Fruit fly (Drosophila melanogaster) whole organism, adult: ENCODE data around the gene Npc2d.

Experiments
- CG11617 ChIP-seq: fragments of 200-800 bp; sonication (Bioruptor generic); optimal IDR thresholded peaks from 2 replicates; lab custom pipeline; 2017; ENCODE audit warnings: mild to moderate bottlenecking, missing biosample characterization, missing genetic modification reagents, missing genetic modification characterization
- CG12768 ChIP-seq: fragments of 200-800 bp; sonication (Bioruptor generic); optimal IDR thresholded peaks from 2 replicates; lab custom pipeline; 2017; ENCODE audit warnings: missing biosample characterization, missing genetic modification characterization, mild to moderate bottlenecking, moderate library complexity, missing genetic modification reagents
- CG14711 ChIP-seq: fragments of 200-800 bp; sonication (Bioruptor generic); optimal IDR thresholded peaks from 2 replicates; lab custom pipeline; 2018; ENCODE audit warnings: missing biosample characterization, mild to moderate bottlenecking, missing genetic modification characterization, moderate library complexity
- CG1620 ChIP-seq: fragments of 200-800 bp; sonication (Bioruptor generic); optimal IDR thresholded peaks from 2 replicates; lab custom pipeline; 2016; ENCODE audit warnings: missing biosample characterization, missing genetic modification characterization
- CG33017 ChIP-seq: fragments of 200-800 bp; sonication (Bioruptor generic); optimal IDR thresholded peaks from 2 replicates; lab custom pipeline; 2018; ENCODE audit warnings: missing biosample characterization, mild to moderate bottlenecking, missing genetic modification characterization, moderate library complexity
- CG5204 ChIP-seq: fragments of 200-800 bp; sonication (Bioruptor generic); optimal IDR thresholded peaks from 2 replicates; lab custom pipeline; 2016; ENCODE audit warnings: missing biosample characterization, missing genetic modification characterization
- CG7045 ChIP-seq: fragments of 200-800 bp; sonication (Bioruptor generic); optimal IDR thresholded peaks from 2 replicates; lab custom pipeline; 2017; ENCODE audit warnings: missing biosample characterization, mild to moderate bottlenecking, missing genetic modification characterization
- CG7101 ChIP-seq: fragments of 200-800 bp; sonication (Bioruptor generic); optimal IDR thresholded peaks from 2 replicates; lab custom pipeline; 2018; ENCODE audit warnings: missing biosample characterization, mild to moderate bottlenecking, missing genetic modification characterization, moderate library complexity
- Clk ChIP-seq: fragments of 200-800 bp; sonication (Bioruptor generic); optimal IDR thresholded peaks from 2 replicates; lab custom pipeline; 2017; ENCODE audit warnings: missing biosample characterization, missing genetic modification characterization
- Crg-1 ChIP-seq: fragments of 200-800 bp; sonication (Bioruptor generic); optimal IDR thresholded peaks from 2 replicates; lab custom pipeline; 2016; ENCODE audit warnings: missing biosample characterization, missing genetic modification characterization
- Hr96 ChIP-seq: fragments of 200-800 bp; sonication (Bioruptor generic); optimal IDR thresholded peaks from 2 replicates; lab custom pipeline; 2016; ENCODE audit warnings: missing biosample characterization, missing genetic modification characterization
- Mnt ChIP-seq: fragments of 200-800 bp; sonication (Bioruptor generic); optimal IDR thresholded peaks from 2 replicates; lab custom pipeline; 2016; ENCODE audit warnings: missing biosample characterization, mild to moderate bottlenecking, missing genetic modification characterization
- bab1 ChIP-seq: fragments of 200-800 bp; sonication (Bioruptor generic); optimal IDR thresholded peaks from 3 replicates; lab custom pipeline; 2019; ENCODE audit warnings: missing biosample characterization, mild to moderate bottlenecking, missing genetic modification characterization, moderate library complexity
- cic ChIP-seq: fragments of 200-800 bp; sonication (Bioruptor generic); optimal IDR thresholded peaks from 2 replicates; lab custom pipeline; 2017; ENCODE audit warnings: missing biosample characterization, mild to moderate bottlenecking, missing genetic modification characterization, moderate library complexity
- cnc ChIP-seq, 2 experiments: fragments of >200 bp; optimal IDR thresholded peaks; 2 replicates each; lab custom pipeline; 2017
- kay ChIP-seq: fragments of 200-800 bp; sonication (Bioruptor generic); peaks from one replicate; lab custom pipeline; 2016; ENCODE audit warnings: missing biosample characterization, missing genetic modification characterization, borderline replicate concordance
- ovo ChIP-seq: fragments of 200-800 bp; sonication (Bioruptor generic); optimal IDR thresholded peaks from 2 replicates; lab custom pipeline; 2016; ENCODE audit warnings: missing biosample characterization, missing genetic modification characterization
- pad ChIP-seq: fragments of 200-800 bp; sonication (Bioruptor generic); optimal IDR thresholded peaks from 3 replicates; lab custom pipeline; 2017; ENCODE audit warnings: missing biosample characterization, missing genetic modification characterization, mild to moderate bottlenecking, moderate library complexity, missing genetic modification reagents
- tj ChIP-seq: fragments of 200-800 bp; sonication (Bioruptor generic); optimal IDR thresholded peaks from 3 replicates; lab custom pipeline; 2017; ENCODE audit warnings: missing biosample characterization, mild to moderate bottlenecking, missing genetic modification characterization, moderate library complexity
- toe ChIP-seq: fragments of 200-800 bp; sonication (Bioruptor generic); optimal IDR thresholded peaks from 2 replicates; lab custom pipeline; 2016; ENCODE audit warnings: missing biosample characterization, missing genetic modification characterization

The Npc2d gene

DNA sequence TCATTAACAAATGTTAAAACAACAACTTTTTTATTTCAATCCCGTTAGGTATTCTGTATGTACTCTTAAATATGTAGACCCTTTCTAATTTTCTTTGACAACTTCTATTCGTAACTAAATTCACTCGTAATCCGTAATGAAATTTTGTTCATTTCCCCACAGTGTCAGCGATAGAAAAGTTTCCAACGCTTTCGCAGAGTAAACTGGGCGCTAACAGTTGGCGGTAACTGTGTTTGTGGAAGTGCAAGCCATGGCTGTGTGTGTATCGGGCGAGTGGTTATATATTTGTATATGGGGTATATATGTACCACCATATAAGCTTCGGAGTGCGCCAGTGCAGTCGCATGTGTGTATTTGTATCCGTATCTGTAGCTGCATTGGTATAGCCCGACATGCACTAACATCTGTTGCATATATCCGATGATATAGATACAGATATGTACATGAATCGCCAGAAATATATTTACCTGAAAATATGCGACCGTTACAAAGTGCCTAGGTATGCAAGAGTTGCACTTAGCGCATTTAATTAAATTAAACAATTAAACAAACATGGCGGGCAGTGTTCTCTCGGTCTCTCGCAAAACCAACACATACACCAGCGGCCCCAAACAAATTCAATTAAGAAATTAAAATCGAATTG lies 25.7 kb upstream of the Npc2d start:
- TF ChIP-seq CG12768 (GFP tag; lab: Kevin White, UChicago), result peak; percentile 68
- no peak for TF ChIP-seq cnc (optimal IDR thresholded peaks at IDR 0.05; lab: Kevin White, UChicago)
- TF ChIP-seq CG11617 (GFP tag; lab: Kevin White, UChicago), result peak; percentile 47
- peak; percentile 59 for TF ChIP-seq cic (GFP tag; lab: Kevin White, UChicago)
- TF ChIP-seq CG7101, result peak; percentile 68
- peak; percentile 76 for TF ChIP-seq Clk (GFP tag; lab: Kevin White, UChicago)
- peak; percentile 13 for TF ChIP-seq Mnt (GFP tag; lab: Kevin White, UChicago)
- TF ChIP-seq toe (GFP tag; lab: Kevin White, UChicago), result peak; percentile 59
- peak; percentile 82 for TF ChIP-seq Hr96 (GFP tag; lab: Kevin White, UChicago)
- peak; percentile 3 for TF ChIP-seq tj (GFP tag; lab: Kevin White, UChicago)
- no peak for TF ChIP-seq bab1
- TF ChIP-seq CG7045 (GFP tag; lab: Kevin White, UChicago), result peak; percentile 38
- TF ChIP-seq CG1620, result peak; percentile 15
- peak; percentile 53 for TF ChIP-seq CG14711 (tag; lab: Kevin White, UChicago)
- no peak for TF ChIP-seq pad
- no peak for TF ChIP-seq Crg-1 (GFP tag; lab: Kevin White, UChicago)
- TF ChIP-seq ovo (GFP tag; lab: Kevin White, UChicago), result peak; percentile 57
- peak; percentile 81 for TF ChIP-seq CG5204 (GFP tag; lab: Kevin White, UChicago)
- peak; percentile 31 for TF ChIP-seq CG33017

DNA sequence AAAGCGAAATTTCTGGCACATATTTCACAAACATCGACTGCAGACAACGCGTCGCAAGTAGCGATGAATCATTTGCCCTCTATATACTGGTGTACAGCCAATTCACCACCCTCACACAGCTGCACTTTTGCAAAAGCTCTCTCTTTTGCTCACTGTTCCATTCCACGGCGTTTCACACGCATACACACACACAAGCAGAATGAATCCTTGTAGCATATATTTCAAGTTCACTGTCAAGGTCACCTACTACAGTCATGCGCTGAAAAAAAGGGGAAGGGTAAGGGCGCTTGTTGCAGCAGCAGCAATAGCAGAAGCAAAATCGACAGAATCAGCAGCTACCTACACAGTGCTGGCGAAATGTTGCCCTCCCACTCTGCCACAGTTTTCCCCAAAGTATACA lies 24.8 kb upstream of the Npc2d start:
- peak; percentile 26 for TF ChIP-seq Crg-1 (GFP tag; lab: Kevin White, UChicago)
- TF ChIP-seq CG7045 (GFP tag; lab: Kevin White, UChicago), result no peak
- TF ChIP-seq cnc (optimal IDR thresholded peaks at IDR 0.05; lab: Kevin White, UChicago), result no peak
- no peak for TF ChIP-seq Hr96 (GFP tag; lab: Kevin White, UChicago)
- TF ChIP-seq CG33017, result no peak
- TF ChIP-seq pad, result peak; percentile 83
- no peak for TF ChIP-seq CG7101
- TF ChIP-seq CG12768 (GFP tag; lab: Kevin White, UChicago), result peak; percentile 12
- TF ChIP-seq bab1, result no peak
- TF ChIP-seq ovo (GFP tag; lab: Kevin White, UChicago), result no peak
- no peak for TF ChIP-seq CG5204 (GFP tag; lab: Kevin White, UChicago)
- TF ChIP-seq CG11617 (GFP tag; lab: Kevin White, UChicago), result no peak
- TF ChIP-seq toe (GFP tag; lab: Kevin White, UChicago), result no peak
- TF ChIP-seq kay, result no peak
- TF ChIP-seq Clk (GFP tag; lab: Kevin White, UChicago), result no peak
- TF ChIP-seq CG14711 (tag; lab: Kevin White, UChicago), result no peak
- no peak for TF ChIP-seq Mnt (GFP tag; lab: Kevin White, UChicago)
- TF ChIP-seq tj (GFP tag; lab: Kevin White, UChicago), result peak; percentile 68
- peak; percentile 76 for TF ChIP-seq cic (GFP tag; lab: Kevin White, UChicago)
- no peak for TF ChIP-seq CG1620

DNA sequence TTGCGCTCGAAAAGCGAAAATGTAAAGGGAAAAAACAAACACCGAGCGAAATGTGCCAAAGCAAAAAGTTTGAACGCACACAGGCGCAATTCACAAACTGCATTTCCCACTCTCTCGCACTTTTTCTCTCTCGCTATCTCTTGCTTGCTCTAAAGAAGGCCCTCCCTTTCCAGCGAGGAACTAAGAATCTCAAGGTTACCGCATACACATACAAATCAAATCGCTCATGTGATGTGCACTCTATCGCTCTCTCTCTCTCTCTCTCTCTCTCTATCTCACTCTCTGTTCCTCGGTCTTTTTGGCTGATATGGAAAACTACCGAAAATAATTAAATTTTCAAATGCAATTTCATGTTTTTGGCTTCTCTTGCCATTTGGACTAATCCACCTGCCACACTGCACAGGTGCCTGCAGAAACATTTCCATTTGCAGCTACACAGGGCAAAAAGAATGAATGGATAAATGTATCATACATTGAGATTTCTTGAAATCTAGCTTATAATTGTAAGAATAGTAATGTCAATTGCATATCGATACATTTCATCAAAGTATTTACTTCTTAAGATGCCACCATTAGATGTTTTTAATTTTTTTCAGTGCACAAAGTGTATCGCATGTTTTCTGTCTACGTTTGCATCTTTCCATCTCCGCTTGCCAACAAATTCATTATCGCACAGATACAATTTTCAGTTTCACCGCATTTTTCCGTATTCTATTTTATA lies 23.5 kb upstream of the Npc2d start:
- TF ChIP-seq kay (no peak), ovo (GFP tag; lab: Kevin White, UChicago) (peak; percentile 73), bab1 (peak; percentile 11), CG12768 (GFP tag; lab: Kevin White, UChicago) (peak; percentile 99), CG14711 (tag; lab: Kevin White, UChicago) (peak; percentile 94), Mnt (GFP tag; lab: Kevin White, UChicago) (peak; percentile 75), Hr96 (GFP tag; lab: Kevin White, UChicago) (peak; percentile 93), tj (GFP tag; lab: Kevin White, UChicago) (peak; percentile 93), toe (GFP tag; lab: Kevin White, UChicago) (peak; percentile 97), CG7101 (peak; percentile 97), Clk (GFP tag; lab: Kevin White, UChicago) (peak; percentile 97), Crg-1 (GFP tag; lab: Kevin White, UChicago) (peak; percentile 93), cnc (optimal IDR thresholded peaks at IDR 0.05; lab: Kevin White, UChicago) (peak in 1 of 2 experiments; percentile 64), CG33017 (peak; percentile 98), cic (GFP tag; lab: Kevin White, UChicago) (peak; percentile 76), CG7045 (GFP tag; lab: Kevin White, UChicago) (peak; percentile 98), CG5204 (GFP tag; lab: Kevin White, UChicago) (peak; percentile 98), pad (peak; percentile 83), CG1620 (peak; percentile 85), CG11617 (GFP tag; lab: Kevin White, UChicago) (peak; percentile 97)

DNA sequence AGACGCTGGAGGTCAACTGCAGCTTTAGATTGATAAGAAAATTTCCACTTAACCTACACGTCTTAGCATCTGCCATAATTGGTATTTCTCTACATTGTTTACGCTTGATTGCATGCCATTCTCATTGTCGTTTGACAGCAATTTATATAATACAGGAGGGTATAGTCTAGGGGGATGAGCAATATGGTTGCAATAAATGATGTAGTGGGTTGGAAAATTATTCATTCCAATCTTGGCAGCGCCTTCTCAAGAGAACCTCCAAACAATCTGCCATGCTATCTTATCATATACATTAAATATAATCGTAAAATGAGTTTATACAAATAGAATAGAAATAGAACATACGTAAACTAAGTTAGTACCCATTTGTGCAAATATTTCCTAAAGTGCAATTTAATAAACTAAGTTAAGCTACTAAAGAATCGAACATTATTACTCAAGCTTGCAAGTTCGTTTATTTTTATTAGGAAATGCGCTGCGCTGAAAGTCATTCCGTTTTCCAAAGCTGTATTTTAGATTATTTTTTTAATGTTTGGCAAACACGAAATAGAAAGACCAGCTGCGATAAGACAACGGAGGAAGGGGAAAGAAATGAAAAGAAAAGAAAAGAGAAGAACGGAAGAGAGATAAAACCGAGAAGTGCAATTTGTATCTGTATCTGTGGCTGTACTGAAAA lies 22.7 kb upstream of the Npc2d start:
- TF ChIP-seq bab1 (no peak), CG14711 (tag; lab: Kevin White, UChicago) (peak; percentile 0), kay (peak; percentile 97)

DNA sequence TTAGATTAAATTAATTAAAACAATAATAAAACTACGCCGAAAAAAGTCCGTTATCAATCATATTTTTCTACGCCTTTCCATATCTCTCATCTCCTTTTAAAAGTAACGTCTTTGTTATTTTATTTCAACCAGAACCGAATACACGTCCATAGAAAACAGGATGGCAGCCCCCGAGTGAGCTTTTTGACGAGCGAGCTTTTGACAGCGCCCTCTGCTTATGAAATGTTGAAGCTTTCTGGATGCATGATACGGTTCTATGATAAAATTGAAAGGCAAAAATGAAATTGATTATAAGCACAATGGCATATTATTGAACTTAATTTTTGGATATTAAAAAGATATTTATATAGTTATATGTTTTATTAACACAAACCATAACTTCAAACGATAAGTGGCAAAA lies 20.8 kb upstream of the Npc2d start:
- TF ChIP-seq cic (GFP tag; lab: Kevin White, UChicago), result no peak
- TF ChIP-seq CG5204 (GFP tag; lab: Kevin White, UChicago), result no peak
- no peak for TF ChIP-seq CG12768 (GFP tag; lab: Kevin White, UChicago)
- TF ChIP-seq CG7101, result peak; percentile 27
- TF ChIP-seq Crg-1 (GFP tag; lab: Kevin White, UChicago), result peak; percentile 30
- TF ChIP-seq kay, result peak; percentile 74
- peak; percentile 42 for TF ChIP-seq pad
- no peak for TF ChIP-seq CG11617 (GFP tag; lab: Kevin White, UChicago)
- TF ChIP-seq bab1, result peak; percentile 36
- no peak for TF ChIP-seq toe (GFP tag; lab: Kevin White, UChicago)
- no peak for TF ChIP-seq CG14711 (tag; lab: Kevin White, UChicago)
- TF ChIP-seq CG1620, result peak; percentile 19
- TF ChIP-seq CG33017, result peak; percentile 16
- TF ChIP-seq tj (GFP tag; lab: Kevin White, UChicago), result no peak
- TF ChIP-seq ovo (GFP tag; lab: Kevin White, UChicago), result no peak
- TF ChIP-seq Clk (GFP tag; lab: Kevin White, UChicago), result no peak
- peak; percentile 9 for TF ChIP-seq Mnt (GFP tag; lab: Kevin White, UChicago)
- no peak for TF ChIP-seq CG7045 (GFP tag; lab: Kevin White, UChicago)
- TF ChIP-seq cnc (optimal IDR thresholded peaks at IDR 0.05; lab: Kevin White, UChicago), result no peak
- TF ChIP-seq Hr96 (GFP tag; lab: Kevin White, UChicago), result no peak
